Fruit fly (Drosophila melanogaster) whole organism, wandering third instar larva: ENCODE measurements around the gene sinah.

Experiments
- Abd-B ChIP-seq: fragments of >200 bp; optimal IDR thresholded peaks from 2 replicates; lab custom pipeline; 2017; ENCODE audit warnings: missing biosample characterization, missing genetic modification characterization
- Dfd ChIP-seq: fragments of >200 bp; optimal IDR thresholded peaks from 2 replicates; lab custom pipeline; 2017; ENCODE audit warnings: missing biosample characterization, missing genetic modification characterization
- Dif ChIP-seq: fragments of 200-275, 200-300 bp; sonication (Bioruptor generic); optimal IDR thresholded peaks from 2 replicates; lab custom pipeline; 2018; ENCODE audit warnings: missing biosample characterization, missing genetic modification characterization; ENCODE audit not compliant: partially characterized antibody
- Hnf4 ChIP-seq: fragments of 200-800 bp; sonication (Bioruptor generic); optimal IDR thresholded peaks from 2 replicates; lab custom pipeline; 2016; ENCODE audit warnings: missing biosample characterization, mild to moderate bottlenecking, missing genetic modification characterization
- Hr78 ChIP-seq: fragments of >200 bp; optimal IDR thresholded peaks from 2 replicates; lab custom pipeline; 2017; ENCODE audit warnings: missing biosample characterization, missing genetic modification characterization
- Hr83 ChIP-seq: fragments of 200-300 bp; sonication (Bioruptor generic); optimal IDR thresholded peaks from 2 replicates; lab custom pipeline; 2016; ENCODE audit warnings: missing biosample characterization, mild to moderate bottlenecking, missing genetic modification characterization, moderate library complexity; ENCODE audit not compliant: poor library complexity, severe bottlenecking
- Myc ChIP-seq: fragments of >200 bp; optimal IDR thresholded peaks from 2 replicates; lab custom pipeline; 2017
- fru ChIP-seq: fragments of 200-800 bp; sonication (Bioruptor generic); optimal IDR thresholded peaks from 3 replicates; lab custom pipeline; 2016; ENCODE audit warnings: missing biosample characterization, mild to moderate bottlenecking, missing genetic modification characterization
- h ChIP-seq: fragments of 200-800 bp; sonication (Bioruptor generic); optimal IDR thresholded peaks from 3 replicates; lab custom pipeline; 2016; ENCODE audit warnings: missing biosample characterization, mild to moderate bottlenecking, missing genetic modification characterization
- pan ChIP-seq: fragments of >200 bp; optimal IDR thresholded peaks from 2 replicates; lab custom pipeline; 2017
- psq ChIP-seq: fragments of 200-800 bp; sonication (Bioruptor generic); optimal IDR thresholded peaks from 3 replicates; lab custom pipeline; 2017; ENCODE audit warnings: missing biosample characterization, mild to moderate bottlenecking, missing genetic modification characterization, moderate library complexity

dm6 chr3L:16881097-16881496 is 22.2 kb downstream of the sinah start:
- TF ChIP-seq Dif (GFP tag; lab: Kevin White, UChicago) (no peak), Myc (lab: Kevin White, UChicago) (no peak), Hnf4 (GFP tag; lab: Kevin White, UChicago) (no peak), Abd-B (no peak), psq (no peak), Hr83 (GFP tag; lab: Kevin White, UChicago) (no peak), pan (lab: Kevin White, UChicago) (no peak), Dfd (GFP tag; lab: Kevin White, UChicago) (no peak), h (GFP tag; lab: Kevin White, UChicago) (no peak), Hr78 (GFP tag; lab: Kevin White, UChicago) (no peak), fru (GFP tag; lab: Kevin White, UChicago) (no peak)
